Fruit fly (Drosophila melanogaster): Measurements from ENCODE around the gene CG31106.

- TF ChIP-seq CG9948 (tag; optimal IDR thresholded peaks at IDR 0.05) (no peak), EcR (GFP tag; optimal IDR thresholded peaks at IDR 0.05) (no peak), CG4496 (GFP tag; IDR thresholded peaks at IDR 0.05) (no peak), CG8301 (tag; optimal IDR thresholded peaks at IDR 0.05) (no peak), CG34367 (tag; optimal IDR thresholded peaks at IDR 0.05) (no peak), CG10348 (GFP tag; IDR thresholded peaks at IDR 0.05) (no peak), Pif1B (GFP tag; optimal IDR thresholded peaks at IDR 0.05) (no peak), CG14655 (GFP tag; optimal IDR thresholded peaks at IDR 0.05) (no peak), Pif1A (GFP tag; optimal IDR thresholded peaks at IDR 0.05) (no peak), fd96Ca (GFP tag; IDR thresholded peaks at IDR 0.05) (no peak), gl (tag; optimal IDR thresholded peaks at IDR 0.05) (no peak), CG17806 (tag; optimal IDR thresholded peaks at IDR 0.05) (no peak), CG12605 (GFP tag; IDR thresholded peaks at IDR 0.05) (no peak)
Measured at dm6 chr3R:25177429-25177828, 38.7 kb upstream of the CG31106 start.

Measured in whole organism, pupa.